Worm (Caenorhabditis elegans) whole organism, midembryonic: Measurements from ENCODE around the gene trf-1.

Experiments used
- T22C8.4 ChIP-seq: fragments of 200-800 bp; sonication (Bioruptor generic); IDR thresholded peaks from 2 replicates; pipeline ENCODE4 v1.3.6; 2022; ENCODE audit warnings: missing genetic modification characterization, missing compliant biosample characterization
- ref-1 ChIP-seq: fragments of 200-800 bp; sonication (Bioruptor generic); conservative IDR thresholded peaks from 2 replicates; pipeline ENCODE4 v1.3.6; 2022; ENCODE audit warnings: missing genetic modification reagents, missing genetic modification characterization, missing compliant biosample characterization

DNA sequence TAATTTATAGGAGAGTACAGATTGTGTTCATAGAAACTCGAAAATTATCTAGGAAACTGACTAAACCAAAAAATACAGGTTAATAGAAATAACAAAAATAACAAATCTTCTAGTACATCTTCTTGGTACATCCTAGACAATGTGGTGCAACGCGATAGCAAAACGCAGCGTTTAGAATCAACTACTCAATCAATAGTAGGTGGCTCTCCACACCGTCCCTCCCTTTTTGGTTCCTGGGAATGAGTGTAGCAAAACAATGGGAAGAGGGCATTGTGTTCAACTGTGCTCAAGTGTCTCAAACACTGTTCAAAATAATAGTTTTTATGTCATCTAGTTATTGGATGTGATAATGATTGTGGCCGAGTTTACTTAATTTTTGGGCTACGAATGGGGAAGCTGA is 46.4 kb downstream of the trf-1 start, which contains the start of gene T27E9.6:
- no peak for TF ChIP-seq ref-1 (GFP tag; lab: Robert Waterston, UW)
- no peak for TF ChIP-seq T22C8.4 (GFP tag; lab: Robert Waterston, UW)
